Fruit fly (Drosophila melanogaster) whole organism, embryonic: ENCODE measurements around the gene BRWD3.
A peak's percentile ranks its signal among the peaks of the same experiment; 100 is the strongest.

Source experiments
- Ada2b ChIP-seq: fragments of 200-800 bp; sonication (Bioruptor generic); IDR thresholded peaks from 2 replicates; pipeline ENCODE4 v1.3.6; 2022; ENCODE audit warnings: missing biosample characterization, missing genetic modification characterization
- B-H2 ChIP-seq: fragments of 200-800 bp; sonication (Bioruptor generic); optimal IDR thresholded peaks from 2 replicates; lab custom pipeline; 2018; ENCODE audit warnings: missing biosample characterization, mild to moderate bottlenecking, missing genetic modification characterization
- CG10267 ChIP-seq: fragments of 200-800 bp; sonication (Bioruptor generic); optimal IDR thresholded peaks from 2 replicates; lab custom pipeline; 2018; ENCODE audit warnings: missing biosample characterization, mild to moderate bottlenecking, missing genetic modification characterization, moderate library complexity
- CG10431 ChIP-seq: fragments of 200-800 bp; sonication (Bioruptor generic); optimal IDR thresholded peaks from 3 replicates; lab custom pipeline; 2018; ENCODE audit warnings: missing biosample characterization, mild to moderate bottlenecking, missing genetic modification characterization
- CG12219 ChIP-seq: fragments of 200-800 bp; sonication (Bioruptor generic); optimal IDR thresholded peaks from 3 replicates; lab custom pipeline; 2018; ENCODE audit warnings: missing biosample characterization, mild to moderate bottlenecking, missing genetic modification characterization
- CG12942 ChIP-seq: fragments of 200-800 bp; sonication (Bioruptor generic); optimal IDR thresholded peaks from 3 replicates; lab custom pipeline; 2016; ENCODE audit warnings: missing biosample characterization, missing genetic modification characterization
- CG14667 ChIP-seq: fragments of 200-800 bp; sonication (Bioruptor generic); IDR thresholded peaks from 2 replicates; pipeline ENCODE4 v1.3.6; 2022; ENCODE audit warnings: missing biosample characterization, missing genetic modification characterization
- CG14860 ChIP-seq: fragments of 200-800 bp; sonication (Bioruptor generic); IDR thresholded peaks from 3 replicates; pipeline ENCODE4 v1.3.6; 2022; ENCODE audit warnings: missing biosample characterization, missing genetic modification characterization; ENCODE audit not compliant: partially characterized antibody
- CG15601 ChIP-seq: fragments of 200-800 bp; sonication (Bioruptor generic); optimal IDR thresholded peaks from 3 replicates; lab custom pipeline; 2019; ENCODE audit warnings: missing biosample characterization, mild to moderate bottlenecking, missing genetic modification characterization, moderate library complexity
- CG16779 ChIP-seq: fragments of 200-800 bp; sonication (Bioruptor generic); IDR thresholded peaks from 2 replicates; pipeline ENCODE4 v1.3.6; 2022; ENCODE audit warnings: missing biosample characterization, missing genetic modification characterization
- CG17186 ChIP-seq: fragments of 200-800 bp; sonication (Bioruptor generic); optimal IDR thresholded peaks from 3 replicates; lab custom pipeline; 2017; ENCODE audit warnings: missing biosample characterization, missing genetic modification reagents, missing genetic modification characterization
- CG1792 ChIP-seq: fragments of 200-800 bp; sonication (Bioruptor generic); optimal IDR thresholded peaks from 2 replicates; lab custom pipeline; 2016; ENCODE audit warnings: missing biosample characterization, missing genetic modification characterization
- CG2875 ChIP-seq: fragments of 200-800 bp; sonication (Bioruptor generic); optimal IDR thresholded peaks from 2 replicates; lab custom pipeline; 2017; ENCODE audit warnings: missing biosample characterization, mild to moderate bottlenecking, missing genetic modification characterization, missing genetic modification reagents
- CG34224 ChIP-seq: fragments of 200-800 bp; sonication (Bioruptor generic); IDR thresholded peaks from 3 replicates; pipeline ENCODE4 v1.3.6; 2022; ENCODE audit warnings: missing biosample characterization, missing genetic modification characterization; ENCODE audit not compliant: partially characterized antibody
- CG4854 ChIP-seq: fragments of 200-800 bp; sonication (Bioruptor generic); optimal IDR thresholded peaks from 2 replicates; lab custom pipeline; 2016; ENCODE audit warnings: missing biosample characterization, missing genetic modification characterization, inconsistent platforms
- CG5180 ChIP-seq: fragments of 200-800 bp; sonication (Bioruptor generic); optimal IDR thresholded peaks from 3 replicates; lab custom pipeline; 2017; ENCODE audit warnings: missing biosample characterization, missing genetic modification characterization, mild to moderate bottlenecking, moderate library complexity, missing genetic modification reagents
- CG6683 ChIP-seq: fragments of 200-800 bp; sonication (Bioruptor generic); optimal IDR thresholded peaks from 2 replicates; lab custom pipeline; 2017; ENCODE audit warnings: missing biosample characterization, mild to moderate bottlenecking, missing genetic modification characterization, missing genetic modification reagents
- CG6854 ChIP-seq: fragments of 200-800 bp; sonication (Bioruptor generic); optimal IDR thresholded peaks from 3 replicates; lab custom pipeline; 2017; ENCODE audit warnings: missing biosample characterization, mild to moderate bottlenecking, missing genetic modification characterization
- CG7786 ChIP-seq: fragments of 200-800 bp; sonication (Bioruptor generic); optimal IDR thresholded peaks from 2 replicates; lab custom pipeline; 2016; ENCODE audit warnings: missing biosample characterization, missing genetic modification characterization
- CG8924 ChIP-seq: fragments of 200-800 bp; optimal IDR thresholded peaks from 3 replicates; lab custom pipeline; 2019; ENCODE audit warnings: missing biosample characterization, mild to moderate bottlenecking, missing genetic modification characterization, moderate library complexity
- CG8944 ChIP-seq: fragments of 200-800 bp; sonication (Bioruptor generic); optimal IDR thresholded peaks from 3 replicates; lab custom pipeline; 2016; ENCODE audit warnings: missing biosample characterization, missing genetic modification characterization
- CG9609 ChIP-seq: fragments of 200-800 bp; sonication (Bioruptor generic); optimal IDR thresholded peaks from 3 replicates; lab custom pipeline; 2016; ENCODE audit warnings: missing biosample characterization, missing genetic modification characterization
- Dp ChIP-seq: fragments of 200-800 bp; sonication (Bioruptor generic); optimal IDR thresholded peaks from 2 replicates; lab custom pipeline; 2018; ENCODE audit warnings: missing biosample characterization, mild to moderate bottlenecking, missing genetic modification characterization, moderate library complexity
- HLH3B ChIP-seq: fragments of 200-800 bp; sonication (Bioruptor generic); IDR thresholded peaks from 2 replicates; pipeline ENCODE4 v1.3.6; 2022; ENCODE audit warnings: missing biosample characterization, missing genetic modification characterization
- Hsf ChIP-seq: fragments of 200-800 bp; sonication (Bioruptor generic); optimal IDR thresholded peaks from 3 replicates; lab custom pipeline; 2016; ENCODE audit warnings: missing biosample characterization, missing genetic modification characterization
- Mes4 ChIP-seq: fragments of 200-800 bp; sonication (Bioruptor generic); optimal IDR thresholded peaks from 2 replicates; lab custom pipeline; 2016; ENCODE audit warnings: missing biosample characterization, missing genetic modification characterization
- Myb ChIP-seq: fragments of 200-800 bp; sonication (Bioruptor generic); optimal IDR thresholded peaks from 2 replicates; lab custom pipeline; 2016; ENCODE audit warnings: missing biosample characterization, missing genetic modification characterization
- Nf-YA ChIP-seq: fragments of 200-800 bp; sonication (Bioruptor generic); IDR thresholded peaks from 2 replicates; pipeline ENCODE4 v1.3.6; 2022; ENCODE audit warnings: missing biosample characterization, missing genetic modification characterization
- Ptx1 ChIP-seq: fragments of 200-800 bp; sonication (Bioruptor generic); IDR thresholded peaks from 2 replicates; pipeline ENCODE4 v1.3.6; 2022; ENCODE audit warnings: missing biosample characterization, missing genetic modification characterization
- Stat92E ChIP-seq, 3 experiments: fragments of >200 bp in 2 of 3; fragments of 200-800 bp in 1 of 3; sonication (Bioruptor generic) in 1 of 3; optimal IDR thresholded peaks; 2 replicates each; lab custom pipeline; 2017 to 2019; ENCODE audit warnings: missing biosample characterization in 3 of 3, missing genetic modification characterization in 3 of 3, mild to moderate bottlenecking in 1 of 3, moderate library complexity in 1 of 3
- abd-A ChIP-seq: fragments of 200-800 bp; sonication (Bioruptor generic); optimal IDR thresholded peaks from 3 replicates; lab custom pipeline; 2019; ENCODE audit warnings: missing biosample characterization, mild to moderate bottlenecking, missing genetic modification characterization, moderate library complexity
- al ChIP-seq: fragments of 200-800 bp; sonication (Bioruptor generic); IDR thresholded peaks from 2 replicates; pipeline ENCODE4 v1.3.6; 2022; ENCODE audit warnings: missing biosample characterization, missing genetic modification characterization
- chif ChIP-seq, 2 experiments: fragments of 200-800 bp; sonication (Bioruptor generic); optimal IDR thresholded peaks; 3 replicates each; lab custom pipeline; 2016; ENCODE audit warnings: missing biosample characterization in 2 of 2, missing genetic modification characterization in 2 of 2
- crc ChIP-seq: fragments of 200-800 bp; sonication (Bioruptor generic); optimal IDR thresholded peaks from 2 replicates; lab custom pipeline; 2016; ENCODE audit warnings: missing biosample characterization, missing genetic modification characterization
- crol ChIP-seq: fragments of 200-800 bp; sonication (Bioruptor generic); IDR thresholded peaks from 2 replicates; pipeline ENCODE4 v1.3.6; 2022; ENCODE audit warnings: missing biosample characterization, missing genetic modification characterization
- dimm ChIP-seq: fragments of 200-800 bp; sonication (Bioruptor generic); IDR thresholded peaks from 2 replicates; pipeline ENCODE4 v1.3.6; 2022; ENCODE audit warnings: missing biosample characterization, missing genetic modification characterization
- dmrt11E ChIP-seq: fragments of 200-800 bp; sonication (Bioruptor generic); optimal IDR thresholded peaks from 3 replicates; lab custom pipeline; 2018; ENCODE audit warnings: missing biosample characterization, mild to moderate bottlenecking, missing genetic modification characterization, moderate library complexity
- gsb-n ChIP-seq: fragments of 200-800 bp; sonication (Bioruptor generic); optimal IDR thresholded peaks from 3 replicates; lab custom pipeline; 2018; ENCODE audit warnings: missing biosample characterization, mild to moderate bottlenecking, missing genetic modification characterization
- hkb ChIP-seq, 2 experiments: fragments of 200-800 bp in 1 of 2; fragments of >200 bp in 1 of 2; sonication (Bioruptor generic) in 1 of 2; IDR thresholded peaks in 1 of 2; optimal IDR thresholded peaks in 1 of 2; 2 replicates each; pipeline versions ENCODE4 v1.3.6 to Lab custom; 2017 to 2022; ENCODE audit warnings: missing biosample characterization in 1 of 2, missing genetic modification characterization in 1 of 2
- kah ChIP-seq: fragments of 200-800 bp; sonication (Bioruptor generic); optimal IDR thresholded peaks from 2 replicates; lab custom pipeline; 2018; ENCODE audit warnings: missing biosample characterization, mild to moderate bottlenecking, missing genetic modification characterization
- maf-S ChIP-seq: fragments of 200-800 bp; sonication (Bioruptor generic); optimal IDR thresholded peaks from 2 replicates; lab custom pipeline; 2016; ENCODE audit warnings: missing biosample characterization, missing genetic modification characterization
- nerfin-1 ChIP-seq: fragments of 200-800 bp; sonication (Bioruptor generic); optimal IDR thresholded peaks from 3 replicates; lab custom pipeline; 2019; ENCODE audit warnings: missing biosample characterization, mild to moderate bottlenecking, missing genetic modification characterization, moderate library complexity
- onecut ChIP-seq: fragments of 200-800 bp; sonication (Bioruptor generic); IDR thresholded peaks from 2 replicates; pipeline ENCODE4 v1.3.6; 2022; ENCODE audit warnings: missing biosample characterization, missing genetic modification characterization
- pnt ChIP-seq: fragments of 200-800 bp; sonication (Bioruptor generic); optimal IDR thresholded peaks from 3 replicates; lab custom pipeline; 2016; ENCODE audit warnings: missing biosample characterization, missing genetic modification characterization
- salm ChIP-seq: fragments of 200-800 bp; sonication (Bioruptor generic); optimal IDR thresholded peaks from 2 replicates; lab custom pipeline; 2018; ENCODE audit warnings: missing biosample characterization, mild to moderate bottlenecking, missing genetic modification characterization
- scrt ChIP-seq: fragments of 200-800 bp; sonication (Bioruptor generic); optimal IDR thresholded peaks from 2 replicates; lab custom pipeline; 2018; ENCODE audit warnings: missing biosample characterization, mild to moderate bottlenecking, missing genetic modification characterization, moderate library complexity
- sob ChIP-seq: fragments of 200-800 bp; sonication (Bioruptor generic); IDR thresholded peaks from 2 replicates; pipeline ENCODE4 v1.3.6; 2022; ENCODE audit warnings: missing biosample characterization, missing genetic modification characterization
- ssp ChIP-seq: fragments of 200-800 bp; sonication (Bioruptor generic); IDR thresholded peaks from 2 replicates; pipeline ENCODE4 v1.3.6; 2022; ENCODE audit warnings: missing biosample characterization, missing genetic modification characterization
- zen2 ChIP-seq: fragments of 200-800 bp; sonication (Bioruptor generic); IDR thresholded peaks from 3 replicates; pipeline ENCODE4 v1.3.6; 2022; ENCODE audit warnings: missing biosample characterization, missing genetic modification characterization; ENCODE audit not compliant: partially characterized antibody

The BRWD3 gene

dm6 chr3R:24348420-24349190 lies 29.8 kb downstream of the BRWD3 start, which contains the start of the genes CG5746 and CG6454 (continued):
- TF ChIP-seq dmrt11E (tag; lab: Kevin White, UChicago) (peak; percentile 61), salm (no peak), CG7786 (GFP tag; lab: Kevin White, UChicago) (peak; percentile 60), Nf-YA (GFP tag; lab: Robert Waterston, UW) (no peak), CG12219 (GFP tag; lab: Kevin White, UChicago) (no peak), sob (GFP tag; lab: Robert Waterston, UW) (peak; percentile 59; the same call in 1 of the 2 replicates), CG9609 (GFP tag; lab: Kevin White, UChicago) (peak; percentile 73), Stat92E (GFP tag; optimal IDR thresholded peaks at IDR 0.05; lab: Kevin White, UChicago) (no peak), nerfin-1 (tag; lab: Kevin White, UChicago) (no peak), pnt (GFP tag; lab: Kevin White, UChicago) (peak; percentile 14), Dp (GFP tag; lab: Kevin White, UChicago) (peak; percentile 14), CG8924 (tag; lab: Kevin White, UChicago) (peak; percentile 72), CG4854 (no peak), Myb (GFP tag; lab: Kevin White, UChicago) (peak; percentile 48), Ptx1 (peak; percentile 61), CG14860 (GFP tag; lab: Robert Waterston, UW) (no peak), CG6854 (GFP tag; lab: Kevin White, UChicago) (no peak), al (GFP tag; lab: Robert Waterston, UW) (peak; percentile 44), HLH3B (GFP tag; lab: Robert Waterston, UW) (peak; percentile 51; the same call in 1 of the 2 replicates), Mes4 (GFP tag; lab: Kevin White, UChicago) (no peak), CG17186 (GFP tag; lab: Kevin White, UChicago) (peak; percentile 69), gsb-n (tag; lab: Kevin White, UChicago) (no peak), Hsf (GFP tag; lab: Kevin White, UChicago) (peak; percentile 71), scrt (GFP tag; lab: Kevin White, UChicago) (no peak), CG2875 (GFP tag; lab: Kevin White, UChicago) (no peak), maf-S (peak; percentile 57), Ada2b (GFP tag; lab: Robert Waterston, UW) (no peak), CG14667 (GFP tag; lab: Robert Waterston, UW) (no peak), CG15601 (tag; lab: Kevin White, UChicago) (no peak), abd-A (tag; lab: Kevin White, UChicago) (no peak), dimm (GFP tag; lab: Robert Waterston, UW) (no peak), crol (GFP tag; lab: Robert Waterston, UW) (no peak), CG8944 (GFP tag; lab: Kevin White, UChicago) (peak; percentile 24), onecut (GFP tag; lab: Robert Waterston, UW) (peak; percentile 100), CG5180 (no peak), B-H2 (GFP tag; lab: Kevin White, UChicago) (no peak), chif (GFP tag; optimal IDR thresholded peaks at IDR 0.05; lab: Kevin White, UChicago) (peak in 1 of 2 experiments; percentile 47), CG34224 (GFP tag; lab: Robert Waterston, UW) (no peak), CG1792 (GFP tag; lab: Kevin White, UChicago) (peak; percentile 12), CG10267 (tag; lab: Kevin White, UChicago) (peak; percentile 72), hkb (optimal IDR thresholded peaks at IDR 0.05; lab: Kevin White, UChicago) (no peak), hkb (GFP tag; IDR thresholded peaks at IDR 0.05; lab: Robert Waterston, UW) (peak; percentile 25; the same call in 1 of the 2 replicates), CG6683 (GFP tag; lab: Kevin White, UChicago) (no peak), CG16779 (no peak), CG12942 (GFP tag; lab: Kevin White, UChicago) (peak; percentile 69), crc (peak; percentile 11), ssp (GFP tag; lab: Robert Waterston, UW) (no peak), CG10431 (GFP tag; lab: Kevin White, UChicago) (no peak), kah (GFP tag; lab: Kevin White, UChicago) (no peak), zen2 (no peak)
